Fruit fly (Drosophila melanogaster) whole organism, embryonic: ENCODE results near the gene CG31278.

ENCODE experiments used
- CG1024 ChIP-seq: fragments of 200-800 bp; sonication (Bioruptor generic); IDR thresholded peaks from 2 replicates; pipeline ENCODE4 v1.3.6; 2022; ENCODE audit warnings: missing biosample characterization, missing genetic modification characterization
- CG11504 ChIP-seq: fragments of 200-800 bp; sonication (Bioruptor generic); optimal IDR thresholded peaks from 3 replicates; lab custom pipeline; 2019; ENCODE audit warnings: missing biosample characterization, mild to moderate bottlenecking, missing genetic modification characterization, moderate library complexity
- CG11560 ChIP-seq: fragments of 200-800 bp; sonication (Bioruptor generic); IDR thresholded peaks from 3 replicates; pipeline ENCODE4 v1.3.6; 2022; ENCODE audit warnings: missing biosample characterization, missing genetic modification characterization
- CG12071 ChIP-seq: fragments of 200-800 bp; sonication (Bioruptor generic); optimal IDR thresholded peaks from 3 replicates; lab custom pipeline; 2018; ENCODE audit warnings: missing biosample characterization, mild to moderate bottlenecking, missing genetic modification characterization
- CG12659 ChIP-seq: fragments of 200-800 bp; sonication (Bioruptor generic); optimal IDR thresholded peaks from 3 replicates; lab custom pipeline; 2017; ENCODE audit warnings: mild to moderate bottlenecking, missing biosample characterization, missing genetic modification reagents, missing genetic modification characterization
- CG14710 ChIP-seq: fragments of 200-800 bp; sonication (Bioruptor generic); optimal IDR thresholded peaks from 3 replicates; lab custom pipeline; 2019; ENCODE audit warnings: missing biosample characterization, mild to moderate bottlenecking, missing genetic modification characterization, moderate library complexity
- CG14965 ChIP-seq: fragments of 200-800 bp; sonication (Bioruptor generic); optimal IDR thresholded peaks from 2 replicates; lab custom pipeline; 2016; ENCODE audit warnings: missing biosample characterization, missing genetic modification characterization, borderline replicate concordance
- CG1602 ChIP-seq: fragments of 200-800 bp; sonication (Bioruptor generic); optimal IDR thresholded peaks from 3 replicates; lab custom pipeline; 2016; ENCODE audit warnings: missing biosample characterization, missing genetic modification characterization
- CG16813 ChIP-seq: fragments of 200-800 bp; sonication (Bioruptor generic); IDR thresholded peaks from 3 replicates; pipeline ENCODE4 v1.3.6; 2022; ENCODE audit warnings: missing biosample characterization, missing genetic modification characterization; ENCODE audit not compliant: partially characterized antibody
- CG18262 ChIP-seq: fragments of 200-800 bp; optimal IDR thresholded peaks from 3 replicates; lab custom pipeline; 2019; ENCODE audit warnings: missing biosample characterization, mild to moderate bottlenecking, missing genetic modification characterization, moderate library complexity
- CG18599 ChIP-seq: fragments of 200-800 bp; sonication (Bioruptor generic); optimal IDR thresholded peaks from 3 replicates; lab custom pipeline; 2017; ENCODE audit warnings: missing biosample characterization, missing genetic modification characterization, mild to moderate bottlenecking, moderate library complexity, missing genetic modification reagents
- CG3065 ChIP-seq: fragments of 200-800 bp; sonication (Bioruptor generic); optimal IDR thresholded peaks from 2 replicates; lab custom pipeline; 2016; ENCODE audit warnings: missing biosample characterization, missing genetic modification characterization
- CG3281 ChIP-seq: fragments of 200-800 bp; sonication (Bioruptor generic); optimal IDR thresholded peaks from 3 replicates; lab custom pipeline; 2017; ENCODE audit warnings: missing biosample characterization, mild to moderate bottlenecking, missing genetic modification characterization
- CG43689 ChIP-seq: fragments of 200-800 bp; sonication (Bioruptor generic); IDR thresholded peaks from 2 replicates; pipeline ENCODE4 v1.3.6; 2022; ENCODE audit warnings: missing biosample characterization, missing genetic modification characterization
- CG4404 ChIP-seq: fragments of 200-800 bp; sonication (Bioruptor generic); IDR thresholded peaks from 2 replicates; pipeline ENCODE4 v1.3.6; 2022; ENCODE audit warnings: missing biosample characterization, missing genetic modification characterization
- CG6765 ChIP-seq: fragments of 200-800 bp; sonication (Bioruptor generic); optimal IDR thresholded peaks from 3 replicates; lab custom pipeline; 2017; ENCODE audit warnings: missing biosample characterization, mild to moderate bottlenecking, missing genetic modification characterization
- CG7357 ChIP-seq: fragments of 200-800 bp; sonication (Bioruptor generic); IDR thresholded peaks from 3 replicates; pipeline ENCODE4 v1.3.6; 2022; ENCODE audit warnings: missing biosample characterization, missing genetic modification characterization
- CG7372 ChIP-seq: fragments of 200-800 bp; sonication (Bioruptor generic); IDR thresholded peaks from 2 replicates; pipeline ENCODE4 v1.3.6; 2022; ENCODE audit warnings: missing biosample characterization, missing genetic modification characterization
- CG7786 ChIP-seq: fragments of 200-800 bp; sonication (Bioruptor generic); optimal IDR thresholded peaks from 2 replicates; lab custom pipeline; 2016; ENCODE audit warnings: missing biosample characterization, missing genetic modification characterization
- CG8359 ChIP-seq: fragments of 200-800 bp; sonication (Bioruptor generic); optimal IDR thresholded peaks from 2 replicates; lab custom pipeline; 2017; ENCODE audit warnings: missing biosample characterization, mild to moderate bottlenecking, missing genetic modification characterization, borderline replicate concordance
- CHES-1-like ChIP-seq: fragments of 200-800 bp; sonication (Bioruptor generic); optimal IDR thresholded peaks from 2 replicates; lab custom pipeline; 2016; ENCODE audit warnings: missing biosample characterization, missing genetic modification characterization
- Chrac-16 ChIP-seq: fragments of 200-800 bp; sonication (Bioruptor generic); optimal IDR thresholded peaks from 3 replicates; lab custom pipeline; 2016; ENCODE audit warnings: missing biosample characterization, missing genetic modification characterization
- HLH54F ChIP-seq: fragments of 200-800 bp; sonication (Bioruptor generic); optimal IDR thresholded peaks from 3 replicates; lab custom pipeline; 2016; ENCODE audit warnings: missing biosample characterization, missing genetic modification characterization
- Hr39 ChIP-seq: fragments of >200 bp; optimal IDR thresholded peaks from 2 replicates; lab custom pipeline; 2017
- Hr51 ChIP-seq, 2 experiments: fragments of 200-800 bp; sonication (Bioruptor generic); optimal IDR thresholded peaks; 2 replicates in 1 of 2; 3 replicates in 1 of 2; lab custom pipeline; 2016 to 2018; ENCODE audit warnings: missing biosample characterization in 2 of 2, missing genetic modification characterization in 2 of 2, mild to moderate bottlenecking in 1 of 2, moderate library complexity in 1 of 2
- Lhr ChIP-seq: fragments of 200-800 bp; sonication (Bioruptor generic); optimal IDR thresholded peaks from 3 replicates; lab custom pipeline; 2017; ENCODE audit warnings: mild to moderate bottlenecking, missing biosample characterization, missing genetic modification reagents, missing genetic modification characterization
- Max ChIP-seq: fragments of 200-800 bp; sonication (Bioruptor generic); optimal IDR thresholded peaks from 2 replicates; lab custom pipeline; 2016; ENCODE audit warnings: missing biosample characterization, mild to moderate bottlenecking, missing genetic modification characterization
- NK7.1 ChIP-seq: fragments of 200-800 bp; sonication (Bioruptor generic); optimal IDR thresholded peaks from 3 replicates; lab custom pipeline; 2016; ENCODE audit warnings: missing biosample characterization, missing genetic modification characterization
- Nf-YB ChIP-seq: fragments of 200-800 bp; sonication (Bioruptor generic); optimal IDR thresholded peaks from 3 replicates; lab custom pipeline; 2019; ENCODE audit warnings: missing biosample characterization, mild to moderate bottlenecking, missing genetic modification characterization, moderate library complexity
- Opbp ChIP-seq: fragments of 200-800 bp; sonication (Bioruptor generic); IDR thresholded peaks from 3 replicates; pipeline ENCODE4 v1.3.6; 2022; ENCODE audit warnings: missing biosample characterization, missing genetic modification characterization; ENCODE audit not compliant: partially characterized antibody
- Poxn ChIP-seq: fragments of 200-800 bp; sonication (Bioruptor generic); IDR thresholded peaks from 2 replicates; pipeline ENCODE4 v1.3.6; 2022; ENCODE audit warnings: missing biosample characterization, missing genetic modification characterization
- Side ChIP-seq: fragments of 200-800 bp; sonication (Bioruptor generic); optimal IDR thresholded peaks from 2 replicates; lab custom pipeline; 2016; ENCODE audit warnings: missing biosample characterization, missing genetic modification characterization
- Ssrp ChIP-seq: fragments of 200-800 bp; sonication (Bioruptor generic); optimal IDR thresholded peaks from 2 replicates; lab custom pipeline; 2018; ENCODE audit warnings: missing biosample characterization, mild to moderate bottlenecking, missing genetic modification characterization, moderate library complexity
- TFAM ChIP-seq: fragments of 200-800 bp; sonication (Bioruptor generic); optimal IDR thresholded peaks from 2 replicates; lab custom pipeline; 2017; ENCODE audit warnings: missing biosample characterization, missing genetic modification characterization, inconsistent platforms
- caup ChIP-seq: fragments of 200-800 bp; sonication (Bioruptor generic); optimal IDR thresholded peaks from 3 replicates; lab custom pipeline; 2017; ENCODE audit warnings: missing biosample characterization, mild to moderate bottlenecking, missing genetic modification characterization, moderate library complexity; ENCODE audit not compliant: severe bottlenecking
- ci ChIP-seq: fragments of 200-800 bp; sonication (Bioruptor generic); IDR thresholded peaks from 3 replicates; pipeline ENCODE4 v1.3.6; 2022; ENCODE audit warnings: missing biosample characterization, missing genetic modification characterization
- danr ChIP-seq: fragments of 200-800 bp; sonication (Bioruptor generic); IDR thresholded peaks from 2 replicates; pipeline ENCODE4 v1.3.6; 2022; ENCODE audit warnings: missing biosample characterization, missing genetic modification characterization
- dpn ChIP-seq, 2 experiments: fragments of 200-800 bp; sonication (Bioruptor generic); optimal IDR thresholded peaks; 3 replicates each; lab custom pipeline; 2016; ENCODE audit warnings: missing biosample characterization in 2 of 2, missing genetic modification characterization in 2 of 2
- gce ChIP-seq: fragments of 200-800 bp; sonication (Bioruptor generic); IDR thresholded peaks from 3 replicates; pipeline ENCODE4 v1.3.6; 2022; ENCODE audit warnings: missing biosample characterization, missing genetic modification characterization
- gt ChIP-seq: fragments of 200-800 bp; sonication (Bioruptor generic); IDR thresholded peaks from 2 replicates; pipeline ENCODE4 v1.3.6; 2022; ENCODE audit warnings: missing biosample characterization, missing genetic modification characterization
- h ChIP-seq: fragments of >200 bp; optimal IDR thresholded peaks from 2 replicates; lab custom pipeline; 2017
- hkb ChIP-seq, 2 experiments: fragments of 200-800 bp in 1 of 2; fragments of >200 bp in 1 of 2; sonication (Bioruptor generic) in 1 of 2; IDR thresholded peaks in 1 of 2; optimal IDR thresholded peaks in 1 of 2; 2 replicates each; pipeline versions ENCODE4 v1.3.6 to Lab custom; 2017 to 2022; ENCODE audit warnings: missing biosample characterization in 1 of 2, missing genetic modification characterization in 1 of 2
- maf-S ChIP-seq: fragments of 200-800 bp; sonication (Bioruptor generic); optimal IDR thresholded peaks from 2 replicates; lab custom pipeline; 2016; ENCODE audit warnings: missing biosample characterization, missing genetic modification characterization
- nerfin-1 ChIP-seq: fragments of 200-800 bp; sonication (Bioruptor generic); optimal IDR thresholded peaks from 3 replicates; lab custom pipeline; 2019; ENCODE audit warnings: missing biosample characterization, mild to moderate bottlenecking, missing genetic modification characterization, moderate library complexity
- pb ChIP-seq: fragments of 200-800 bp; sonication (Bioruptor generic); optimal IDR thresholded peaks from 3 replicates; lab custom pipeline; 2016; ENCODE audit warnings: missing biosample characterization, missing genetic modification characterization
- row ChIP-seq: fragments of 200-800 bp; sonication (Bioruptor generic); IDR thresholded peaks from 3 replicates; pipeline ENCODE4 v1.3.6; 2022; ENCODE audit warnings: missing biosample characterization, missing genetic modification characterization
- run ChIP-seq: fragments of 200-800 bp; sonication (Bioruptor generic); optimal IDR thresholded peaks from 3 replicates; lab custom pipeline; 2018; ENCODE audit warnings: missing biosample characterization, mild to moderate bottlenecking, missing genetic modification characterization
- stc ChIP-seq: fragments of 200-800 bp; sonication (Bioruptor generic); IDR thresholded peaks from 2 replicates; pipeline ENCODE4 v1.3.6; 2022; ENCODE audit warnings: missing biosample characterization, missing genetic modification characterization
- tup ChIP-seq: fragments of 200-800 bp; sonication (Bioruptor generic); optimal IDR thresholded peaks from 2 replicates; lab custom pipeline; 2016; ENCODE audit warnings: missing biosample characterization, mild to moderate bottlenecking, missing genetic modification characterization, moderate library complexity
- zen2 ChIP-seq: fragments of 200-800 bp; sonication (Bioruptor generic); IDR thresholded peaks from 3 replicates; pipeline ENCODE4 v1.3.6; 2022; ENCODE audit warnings: missing biosample characterization, missing genetic modification characterization; ENCODE audit not compliant: partially characterized antibody

CG31278 gene

dm6 chr3R:10684284-10684683 is 23.9 kb downstream of the CG31278 start (continued):
- TF ChIP-seq ci (GFP tag; lab: Robert Waterston, UW) (peak; percentile 88), Opbp (GFP tag; lab: Robert Waterston, UW) (no peak), CG1602 (GFP tag; lab: Kevin White, UChicago) (peak; percentile 22), CHES-1-like (peak; percentile 15), dpn (GFP tag; optimal IDR thresholded peaks at IDR 0.05; lab: Kevin White, UChicago) (peak; percentile 54 to 58), CG11504 (tag; lab: Kevin White, UChicago) (peak; percentile 89), maf-S (GFP tag; lab: Kevin White, UChicago) (no peak), TFAM (GFP tag; lab: Kevin White, UChicago) (peak; percentile 25), caup (peak; percentile 44), Side (GFP tag; lab: Kevin White, UChicago) (peak; percentile 42), CG43689 (GFP tag; lab: Robert Waterston, UW) (no peak), CG6765 (GFP tag; lab: Kevin White, UChicago) (no peak), hkb (optimal IDR thresholded peaks at IDR 0.05; lab: Kevin White, UChicago) (no peak), hkb (GFP tag; IDR thresholded peaks at IDR 0.05; lab: Robert Waterston, UW) (peak; percentile 84), NK7.1 (GFP tag; lab: Kevin White, UChicago) (no peak), CG7786 (GFP tag; lab: Kevin White, UChicago) (peak; percentile 31), CG16813 (GFP tag; lab: Robert Waterston, UW) (no peak), Hr51 (GFP tag; optimal IDR thresholded peaks at IDR 0.05; lab: Kevin White, UChicago) (peak in 1 of 2 experiments; percentile 83), Nf-YB (GFP tag; lab: Kevin White, UChicago) (peak; percentile 25), Chrac-16 (GFP tag; lab: Kevin White, UChicago) (peak; percentile 37), stc (peak; percentile 86), Max (GFP tag; lab: Kevin White, UChicago) (no peak), CG12071 (peak; percentile 25), gt (GFP tag; lab: Robert Waterston, UW) (0 out of 2 replicates have a peak, but pooled peaks have one; percentile 30), nerfin-1 (tag; lab: Kevin White, UChicago) (peak; percentile 63), CG1024 (GFP tag; lab: Robert Waterston, UW) (no peak), HLH54F (GFP tag; lab: Kevin White, UChicago) (peak; percentile 32), Hr39 (lab: Kevin White, UChicago) (no peak), CG3281 (GFP tag; lab: Kevin White, UChicago) (peak; percentile 45), CG18262 (tag; lab: Kevin White, UChicago) (peak; percentile 65), run (tag; lab: Kevin White, UChicago) (peak; percentile 32), CG11560 (tag; lab: Robert Waterston, UW) (no peak), CG12659 (GFP tag; lab: Kevin White, UChicago) (peak; percentile 20), CG8359 (no peak), zen2 (no peak), row (peak; percentile 68), CG4404 (no peak), CG7372 (0 out of 2 replicates have a peak, but pooled peaks have one; percentile 34), tup (GFP tag; lab: Kevin White, UChicago) (no peak), CG14965 (GFP tag; lab: Kevin White, UChicago) (no peak), pb (GFP tag; lab: Kevin White, UChicago) (no peak), CG18599 (GFP tag; lab: Kevin White, UChicago) (peak; percentile 60), Lhr (no peak), CG7357 (GFP tag; lab: Robert Waterston, UW) (0 out of 3 replicates have a peak, but pooled peaks have one; percentile 17), h (lab: Kevin White, UChicago) (no peak), CG3065 (GFP tag; lab: Kevin White, UChicago) (no peak), gce (GFP tag; lab: Robert Waterston, UW) (0 out of 3 replicates have a peak, but pooled peaks have one; percentile 64), Ssrp (tag; lab: Kevin White, UChicago) (peak; percentile 69), danr (GFP tag; lab: Robert Waterston, UW) (peak; percentile 40; the same call in 1 of the 2 replicates), Poxn (no peak), CG14710 (tag; lab: Kevin White, UChicago) (peak; percentile 9)
